Worm (Caenorhabditis elegans) whole organism, L4 larva: ENCODE measurements around the gene mip-2.

Source experiments
- lin-38 ChIP-seq: fragments of 200-800 bp; sonication (Bioruptor generic); IDR thresholded peaks from 2 replicates; pipeline ENCODE4 v1.3.6; 2022; ENCODE audit warnings: missing genetic modification reagents, missing genetic modification characterization, missing compliant biosample characterization
- nhr-25 ChIP-seq: sonication (generic microtip); optimal IDR thresholded peaks from 2 replicates; lab custom pipeline; 2017; ENCODE audit warnings: missing genetic modification characterization, mild to moderate bottlenecking, missing compliant biosample characterization, antibody characterized with exemption, moderate library complexity, borderline replicate concordance; ENCODE audit not compliant: insufficient read depth
- spr-1 ChIP-seq: sonication (generic microtip); optimal IDR thresholded peaks from 2 replicates; lab custom pipeline; 2016; ENCODE audit warnings: mild to moderate bottlenecking, missing genetic modification characterization, missing compliant biosample characterization
- unc-130 ChIP-seq: sonication (generic microtip); optimal IDR thresholded peaks from 2 replicates; lab custom pipeline; 2016; ENCODE audit warnings: missing genetic modification reagents, missing genetic modification characterization, missing compliant biosample characterization
- unc-39 ChIP-seq: sonication (generic microtip); optimal IDR thresholded peaks from 2 replicates; lab custom pipeline; 2017; ENCODE audit warnings: missing biosample characterization, missing genetic modification characterization

DNA sequence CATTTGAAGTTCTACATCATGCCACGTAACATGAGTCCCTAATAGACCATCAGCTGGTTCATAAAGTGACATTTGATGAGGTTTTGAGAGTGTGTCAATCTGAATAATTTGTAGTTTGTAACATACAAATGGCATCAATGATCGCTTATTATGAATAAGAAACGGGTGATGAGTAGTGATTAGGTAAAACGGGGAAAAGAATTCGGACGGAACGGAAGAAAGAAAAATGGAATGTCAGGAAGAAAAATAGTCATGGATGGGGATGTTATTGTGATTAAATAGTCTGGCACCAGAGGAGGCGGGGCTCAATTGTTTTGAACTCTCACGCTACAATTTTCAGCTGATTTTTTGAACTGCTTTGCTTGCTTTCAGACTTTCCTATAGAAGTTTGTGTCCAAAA lies 37.6 kb downstream of the mip-2 start, which contains the start of gene H37A05.2:
- TF ChIP-seq nhr-25 (tag; lab: Kevin White, UChicago) (no peak), unc-130 (GFP tag; lab: Kevin White, UChicago) (no peak), lin-38 (GFP tag; lab: Robert Waterston, UW) (no peak), spr-1 (tag; lab: Kevin White, UChicago) (no peak), unc-39 (tag; lab: Kevin White, UChicago) (no peak)
